Fruit fly (Drosophila melanogaster) whole organism, prepupa: ENCODE data around the gene dmrt11E.

Experiments
- Blimp-1 ChIP-seq: fragments of 200-800 bp; sonication (Bioruptor generic); optimal IDR thresholded peaks from 3 replicates; lab custom pipeline; 2017; ENCODE audit warnings: missing biosample characterization, missing genetic modification characterization, mild to moderate bottlenecking, moderate library complexity, missing genetic modification reagents
- CG10631 ChIP-seq: fragments of 200-800 bp; sonication (Bioruptor generic); optimal IDR thresholded peaks from 2 replicates; lab custom pipeline; 2016; ENCODE audit warnings: missing biosample characterization, missing genetic modification characterization
- CG10669 ChIP-seq: fragments of 200-800 bp; sonication (Bioruptor generic); optimal IDR thresholded peaks from 3 replicates; lab custom pipeline; 2018; ENCODE audit warnings: missing biosample characterization, mild to moderate bottlenecking, missing genetic modification characterization, moderate library complexity
- CG11294 ChIP-seq: fragments of 200-800 bp; sonication (Bioruptor generic); IDR thresholded peaks from 2 replicates; pipeline ENCODE4 v1.3.6; 2022; ENCODE audit warnings: missing biosample characterization, missing genetic modification characterization
- CG11762 ChIP-seq: fragments of 200-800 bp; sonication (Bioruptor generic); optimal IDR thresholded peaks from 3 replicates; lab custom pipeline; 2016; ENCODE audit warnings: missing biosample characterization, missing genetic modification characterization; ENCODE audit not compliant: insufficient read depth
- CG11902 ChIP-seq: fragments of 200-800 bp; sonication (Bioruptor generic); optimal IDR thresholded peaks from 3 replicates; lab custom pipeline; 2016; ENCODE audit warnings: missing biosample characterization, missing genetic modification characterization
- CG15336 ChIP-seq: fragments of 200-800 bp; sonication (Bioruptor generic); IDR thresholded peaks from 2 replicates; pipeline ENCODE4 v1.3.6; 2022; ENCODE audit warnings: missing biosample characterization, missing genetic modification characterization
- CG1621 ChIP-seq: fragments of 200-800 bp; sonication (Bioruptor generic); optimal IDR thresholded peaks from 3 replicates; lab custom pipeline; 2018; ENCODE audit warnings: missing biosample characterization, mild to moderate bottlenecking, missing genetic modification characterization
- CG16779 ChIP-seq: fragments of 200-800 bp; sonication (Bioruptor generic); optimal IDR thresholded peaks from 3 replicates; lab custom pipeline; 2017; ENCODE audit warnings: missing biosample characterization, mild to moderate bottlenecking, missing genetic modification characterization
- CG3032 ChIP-seq: fragments of 200-800 bp; optimal IDR thresholded peaks from 2 replicates; lab custom pipeline; 2019; ENCODE audit warnings: missing biosample characterization, mild to moderate bottlenecking, missing genetic modification characterization, moderate library complexity
- CG31627 ChIP-seq: fragments of 200-800 bp; sonication (Bioruptor generic); optimal IDR thresholded peaks from 3 replicates; lab custom pipeline; 2016; ENCODE audit warnings: missing biosample characterization, missing genetic modification characterization
- CG32006 ChIP-seq: fragments of 200-800 bp; sonication (Bioruptor generic); optimal IDR thresholded peaks from 3 replicates; lab custom pipeline; 2017; ENCODE audit warnings: missing biosample characterization, mild to moderate bottlenecking, missing genetic modification characterization
- CG34406 ChIP-seq: fragments of 200-800 bp; sonication (Bioruptor generic); optimal IDR thresholded peaks from 3 replicates; lab custom pipeline; 2016; ENCODE audit warnings: missing biosample characterization, missing genetic modification characterization
- CG3919 ChIP-seq: fragments of 200-800 bp; sonication (Bioruptor generic); optimal IDR thresholded peaks from 3 replicates; lab custom pipeline; 2016; ENCODE audit warnings: missing biosample characterization, missing genetic modification characterization
- CG4318 ChIP-seq: fragments of 200-800 bp; sonication (Bioruptor generic); optimal IDR thresholded peaks from 3 replicates; lab custom pipeline; 2017; ENCODE audit warnings: missing biosample characterization, mild to moderate bottlenecking, missing genetic modification characterization
- CG6276 ChIP-seq: fragments of 200-800 bp; sonication (Bioruptor generic); optimal IDR thresholded peaks from 2 replicates; lab custom pipeline; 2017; ENCODE audit warnings: missing biosample characterization, mild to moderate bottlenecking, missing genetic modification characterization
- CG6792 ChIP-seq: fragments of 200-800 bp; sonication (Bioruptor generic); optimal IDR thresholded peaks from 3 replicates; lab custom pipeline; 2016; ENCODE audit warnings: missing biosample characterization, missing genetic modification characterization
- CG6808 ChIP-seq: fragments of 200-800 bp; sonication (Bioruptor generic); optimal IDR thresholded peaks from 3 replicates; lab custom pipeline; 2017; ENCODE audit warnings: missing biosample characterization, missing genetic modification characterization, mild to moderate bottlenecking, moderate library complexity, missing genetic modification reagents
- CG6854 ChIP-seq: fragments of 200-800 bp; sonication (Bioruptor generic); optimal IDR thresholded peaks from 2 replicates; lab custom pipeline; 2017; ENCODE audit warnings: missing biosample characterization, mild to moderate bottlenecking, missing genetic modification characterization
- CG7368 ChIP-seq: fragments of 200-800 bp; sonication (Bioruptor generic); optimal IDR thresholded peaks from 3 replicates; lab custom pipeline; 2016; ENCODE audit warnings: missing biosample characterization, missing genetic modification characterization
- CG8319 ChIP-seq: fragments of 200-800 bp; sonication (Bioruptor generic); optimal IDR thresholded peaks from 3 replicates; lab custom pipeline; 2016; ENCODE audit warnings: missing biosample characterization, missing genetic modification characterization
- CG8632 ChIP-seq: fragments of 200-800 bp; sonication (Bioruptor generic); optimal IDR thresholded peaks from 3 replicates; lab custom pipeline; 2016; ENCODE audit warnings: missing biosample characterization, missing genetic modification characterization
- CG9139 ChIP-seq: fragments of 200-800 bp; sonication (Bioruptor generic); optimal IDR thresholded peaks from 3 replicates; lab custom pipeline; 2017; ENCODE audit warnings: missing biosample characterization, mild to moderate bottlenecking, missing genetic modification characterization
- Eip75B ChIP-seq: fragments of 200-800 bp; sonication (Bioruptor generic); optimal IDR thresholded peaks from 3 replicates; lab custom pipeline; 2016; ENCODE audit warnings: missing biosample characterization, missing genetic modification characterization
- Eip78C ChIP-seq: fragments of 200-800 bp; sonication (Bioruptor generic); peaks from one replicate; lab custom pipeline; 2016; ENCODE audit warnings: missing biosample characterization, missing genetic modification characterization
- Ets21C ChIP-seq: fragments of 200-800 bp; sonication (Bioruptor generic); optimal IDR thresholded peaks from 3 replicates; lab custom pipeline; 2016; ENCODE audit warnings: missing biosample characterization, missing genetic modification characterization
- Gug ChIP-seq: fragments of 200-800 bp; sonication (Bioruptor generic); IDR thresholded peaks from 2 replicates; pipeline ENCODE4 v1.3.6; 2022; ENCODE audit warnings: missing biosample characterization, missing genetic modification characterization
- Hr38 ChIP-seq: sonication (Bioruptor generic); optimal IDR thresholded peaks from 2 replicates; lab custom pipeline; 2016; ENCODE audit warnings: missing biosample characterization, missing genetic modification characterization
- Hr39 ChIP-seq: fragments of 200-800 bp; sonication (Bioruptor generic); optimal IDR thresholded peaks from 2 replicates; lab custom pipeline; 2016; ENCODE audit warnings: missing biosample characterization, missing genetic modification characterization
- Lpt ChIP-seq: fragments of 200-800 bp; sonication (Bioruptor generic); optimal IDR thresholded peaks from 3 replicates; lab custom pipeline; 2016; ENCODE audit warnings: missing biosample characterization, missing genetic modification characterization
- Met ChIP-seq: fragments of 200-800 bp; sonication (Bioruptor generic); optimal IDR thresholded peaks from 3 replicates; lab custom pipeline; 2016; ENCODE audit warnings: missing biosample characterization, missing genetic modification characterization
- OdsH ChIP-seq: fragments of 200-800 bp; sonication (Bioruptor generic); optimal IDR thresholded peaks from 3 replicates; lab custom pipeline; 2016; ENCODE audit warnings: missing biosample characterization, missing genetic modification characterization
- Smox ChIP-seq: fragments of 200-800 bp; sonication (Bioruptor generic); optimal IDR thresholded peaks from 3 replicates; lab custom pipeline; 2016; ENCODE audit warnings: missing biosample characterization, missing genetic modification characterization
- Sox102F ChIP-seq: fragments of 200-800 bp; sonication (Bioruptor generic); optimal IDR thresholded peaks from 2 replicates; lab custom pipeline; 2016; ENCODE audit warnings: missing biosample characterization, mild to moderate bottlenecking, missing genetic modification characterization
- Sox14 ChIP-seq: fragments of 200-800 bp; sonication (Bioruptor generic); optimal IDR thresholded peaks from 3 replicates; lab custom pipeline; 2016; ENCODE audit warnings: missing biosample characterization, missing genetic modification characterization
- Sox15 ChIP-seq: fragments of 200-800 bp; sonication (Bioruptor generic); optimal IDR thresholded peaks from 3 replicates; lab custom pipeline; 2016; ENCODE audit warnings: missing biosample characterization, missing genetic modification characterization
- achi ChIP-seq: fragments of 200-800 bp; sonication (Bioruptor generic); optimal IDR thresholded peaks from 3 replicates; lab custom pipeline; 2016; ENCODE audit warnings: missing biosample characterization, missing genetic modification characterization
- acj6 ChIP-seq: fragments of 200-800 bp; sonication (Bioruptor generic); optimal IDR thresholded peaks from 3 replicates; lab custom pipeline; 2016; ENCODE audit warnings: missing biosample characterization, missing genetic modification characterization
- cyc ChIP-seq: fragments of 200-800 bp; sonication (Bioruptor generic); optimal IDR thresholded peaks from 3 replicates; lab custom pipeline; 2016; ENCODE audit warnings: missing biosample characterization, missing genetic modification characterization
- dac ChIP-seq: fragments of 200-800 bp; sonication (Bioruptor generic); optimal IDR thresholded peaks from 2 replicates; lab custom pipeline; 2017; ENCODE audit warnings: missing biosample characterization, mild to moderate bottlenecking, missing genetic modification characterization
- dsx ChIP-seq: fragments of 200-800 bp; optimal IDR thresholded peaks from 3 replicates; lab custom pipeline; 2019; ENCODE audit warnings: missing biosample characterization, mild to moderate bottlenecking, missing genetic modification characterization, moderate library complexity; ENCODE audit not compliant: poor library complexity, severe bottlenecking
- eg ChIP-seq: fragments of 200-800 bp; sonication (Bioruptor generic); IDR thresholded peaks from 3 replicates; pipeline ENCODE4 v1.3.6; 2022; ENCODE audit warnings: missing biosample characterization, missing genetic modification characterization
- esn ChIP-seq: fragments of 200-800 bp; sonication (Bioruptor generic); optimal IDR thresholded peaks from 2 replicates; lab custom pipeline; 2016; ENCODE audit warnings: missing biosample characterization, mild to moderate bottlenecking, missing genetic modification characterization, moderate library complexity
- fd59A ChIP-seq: fragments of 200-800 bp; sonication (Bioruptor generic); optimal IDR thresholded peaks from 2 replicates; lab custom pipeline; 2017; ENCODE audit warnings: missing biosample characterization, mild to moderate bottlenecking, missing genetic modification characterization, missing genetic modification reagents
- fd85E ChIP-seq: fragments of 200-800 bp; sonication (Bioruptor generic); optimal IDR thresholded peaks from 3 replicates; lab custom pipeline; 2016; ENCODE audit warnings: missing biosample characterization, missing genetic modification characterization
- lz ChIP-seq: fragments of 200-800 bp; sonication (Bioruptor generic); optimal IDR thresholded peaks from 3 replicates; lab custom pipeline; 2016; ENCODE audit warnings: missing biosample characterization, missing genetic modification characterization
- net ChIP-seq: fragments of 200-800 bp; sonication (Bioruptor generic); optimal IDR thresholded peaks from 3 replicates; lab custom pipeline; 2016; ENCODE audit warnings: missing biosample characterization, missing genetic modification characterization
- pdm3 ChIP-seq: fragments of 200-800 bp; sonication (Bioruptor generic); optimal IDR thresholded peaks from 3 replicates; lab custom pipeline; 2016; ENCODE audit warnings: missing biosample characterization, missing genetic modification characterization
- salr ChIP-seq, 2 experiments: fragments of 200-800 bp; sonication (Bioruptor generic); optimal IDR thresholded peaks; 3 replicates each; lab custom pipeline; 2016 to 2018; ENCODE audit warnings: missing biosample characterization in 2 of 2, missing genetic modification characterization in 2 of 2, mild to moderate bottlenecking in 1 of 2
- spab ChIP-seq: fragments of 200-800 bp; sonication (Bioruptor generic); optimal IDR thresholded peaks from 2 replicates; lab custom pipeline; 2017; ENCODE audit warnings: missing biosample characterization, mild to moderate bottlenecking, missing genetic modification characterization, missing genetic modification reagents
- ss ChIP-seq, 2 experiments: fragments of 200-800 bp; sonication (Bioruptor generic); optimal IDR thresholded peaks; 2 replicates in 1 of 2; 3 replicates in 1 of 2; lab custom pipeline; 2017 to 2018; ENCODE audit warnings: mild to moderate bottlenecking in 2 of 2, missing biosample characterization in 2 of 2, missing genetic modification characterization in 2 of 2, moderate library complexity in 1 of 2
- topi ChIP-seq: fragments of 200-800 bp; sonication (Bioruptor generic); optimal IDR thresholded peaks from 3 replicates; lab custom pipeline; 2016; ENCODE audit warnings: missing biosample characterization, missing genetic modification characterization

dmrt11E gene

DNA sequence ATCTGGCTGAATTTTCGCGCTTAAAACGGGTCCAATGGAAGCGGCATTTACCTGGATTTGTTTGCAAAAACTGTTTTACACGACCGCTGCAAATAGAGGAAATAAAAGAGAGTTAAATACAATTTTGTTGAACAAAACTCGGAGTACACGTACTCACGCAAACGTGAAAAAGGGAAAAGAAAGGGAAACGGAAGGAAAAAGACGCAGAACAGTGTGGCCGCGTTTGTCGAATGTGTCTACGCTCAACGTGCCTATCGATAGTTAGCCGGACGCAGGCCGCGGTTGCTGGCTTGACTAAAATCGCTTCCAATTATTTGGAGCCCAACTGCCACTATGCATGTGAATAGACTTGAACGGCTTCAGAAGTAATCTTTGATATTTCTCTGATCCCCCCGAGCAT lies 30.5 kb upstream of the dmrt11E start, which contains the start of gene RpS15Aa:
Gene RpS15Aa (minus strand): TSS at position 252 of the 400 bp plus-strand sequence.
- peak; percentile 37 for TF ChIP-seq achi (GFP tag; lab: Kevin White, UChicago)
- TF ChIP-seq net (GFP tag; lab: Kevin White, UChicago), result peak; percentile 66
- no peak for TF ChIP-seq Lpt (GFP tag; lab: Kevin White, UChicago)
- peak; percentile 26 for TF ChIP-seq pdm3
- TF ChIP-seq Gug (GFP tag; lab: Robert Waterston, UW), result no peak
- TF ChIP-seq CG11294, result no peak
- no peak for TF ChIP-seq Sox14
- peak; percentile 52 for TF ChIP-seq Smox
- TF ChIP-seq CG1621, result peak; percentile 56
- peak; percentile 69 for TF ChIP-seq lz (GFP tag; lab: Kevin White, UChicago)
- no peak for TF ChIP-seq Hr38 (GFP tag; lab: Kevin White, UChicago)
- TF ChIP-seq CG11902, result peak; percentile 6
- TF ChIP-seq CG34406 (GFP tag; lab: Kevin White, UChicago), result peak; percentile 42
- TF ChIP-seq eg (GFP tag; lab: Robert Waterston, UW), result peak; percentile 68
- TF ChIP-seq Eip75B (GFP tag; lab: Kevin White, UChicago), result peak; percentile 10
- TF ChIP-seq Hr39 (GFP tag; lab: Kevin White, UChicago), result peak; percentile 65
- TF ChIP-seq CG9139, result peak; percentile 71
- peak in 1 of 2 experiments; percentile 75 for TF ChIP-seq salr (GFP tag; optimal IDR thresholded peaks at IDR 0.05; lab: Kevin White, UChicago)
- peak; percentile 25 for TF ChIP-seq Sox15 (GFP tag; lab: Kevin White, UChicago)
- TF ChIP-seq CG11762 (GFP tag; lab: Kevin White, UChicago), result peak; percentile 33
- peak; percentile 36 for TF ChIP-seq acj6 (GFP tag; lab: Kevin White, UChicago)
- peak; percentile 51 to 75 for TF ChIP-seq ss (GFP tag; optimal IDR thresholded peaks at IDR 0.05; lab: Kevin White, UChicago)
- TF ChIP-seq CG31627 (GFP tag; lab: Kevin White, UChicago), result peak; percentile 71
- TF ChIP-seq topi (GFP tag; lab: Kevin White, UChicago), result peak; percentile 61
- no peak for TF ChIP-seq CG4318 (GFP tag; lab: Kevin White, UChicago)
- no peak for TF ChIP-seq CG15336
- peak; percentile 66 for TF ChIP-seq Met
- TF ChIP-seq dsx, result peak; percentile 1
- TF ChIP-seq CG16779 (tag; lab: Kevin White, UChicago), result peak; percentile 48
- TF ChIP-seq Blimp-1 (GFP tag; lab: Kevin White, UChicago), result peak; percentile 29
- peak; percentile 69 for TF ChIP-seq Sox102F (GFP tag; lab: Kevin White, UChicago)
- no peak for TF ChIP-seq spab (GFP tag; lab: Kevin White, UChicago)
- TF ChIP-seq CG6276, result no peak
- peak; percentile 61 for TF ChIP-seq fd85E
- TF ChIP-seq CG10631, result no peak
- peak; percentile 36 for TF ChIP-seq Ets21C (GFP tag; lab: Kevin White, UChicago)
- TF ChIP-seq CG7368 (GFP tag; lab: Kevin White, UChicago), result peak; percentile 52
- peak; percentile 7 for TF ChIP-seq fd59A
- peak; percentile 89 for TF ChIP-seq CG6854 (GFP tag; lab: Kevin White, UChicago)
- peak; percentile 25 for TF ChIP-seq CG8632 (GFP tag; lab: Kevin White, UChicago)
- peak; percentile 76 for TF ChIP-seq CG3919 (GFP tag; lab: Kevin White, UChicago)
- TF ChIP-seq Eip78C (GFP tag; lab: Kevin White, UChicago), result peak; percentile 69
- peak; percentile 68 for TF ChIP-seq esn (GFP tag; lab: Kevin White, UChicago)
- peak; percentile 50 for TF ChIP-seq CG10669 (GFP tag; lab: Kevin White, UChicago)
- TF ChIP-seq CG8319, result peak; percentile 39
- TF ChIP-seq dac (GFP tag; lab: Kevin White, UChicago), result no peak
- TF ChIP-seq OdsH (GFP tag; lab: Kevin White, UChicago), result peak; percentile 43
- peak; percentile 41 for TF ChIP-seq CG3032
- peak; percentile 25 for TF ChIP-seq CG6792 (GFP tag; lab: Kevin White, UChicago)
- peak; percentile 48 for TF ChIP-seq CG6808 (GFP tag; lab: Kevin White, UChicago)
- peak; percentile 76 for TF ChIP-seq cyc
- peak; percentile 14 for TF ChIP-seq CG32006 (GFP tag; lab: Kevin White, UChicago)
